Fruit fly (Drosophila melanogaster): Measurements from ENCODE around the gene CG31904.
A peak's percentile ranks its signal among the peaks of the same experiment; 100 is the strongest.
"Not testable (repeated sequence)": the region's sequence is repeated elsewhere in the genome, so short reads cannot be mapped to it uniquely, and the experiment has no call there.

Gene CG31904

dm6 chr2L:7741437-7741836 is 2.8 kb upstream of the CG31904 start, which contains the start of gene Acp1:
Acp1 (minus strand) TSS chr2L:7741537.
- TF ChIP-seq noc (tag; optimal IDR thresholded peaks at IDR 0.05), result no peak

DNA sequence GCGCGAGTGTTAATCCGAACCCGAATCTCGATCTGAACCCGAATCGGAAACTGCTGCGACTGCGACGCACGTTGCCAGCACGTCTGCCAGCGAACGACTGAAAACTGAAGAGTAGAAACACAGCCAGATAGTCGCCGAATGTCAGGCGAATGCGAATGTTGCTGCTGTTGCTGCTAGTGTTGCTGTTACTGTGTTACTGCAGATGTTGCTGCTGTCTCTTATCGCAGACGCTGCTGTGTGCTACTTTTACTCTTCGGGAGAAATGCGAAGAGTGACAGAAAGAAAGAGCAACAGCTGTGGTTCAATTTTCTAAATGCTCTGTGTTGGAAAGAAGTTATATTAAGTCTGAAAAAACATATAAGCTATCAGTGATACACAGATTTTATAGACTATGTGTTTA is 6.0 kb downstream of the CG31904 start, which contains the start of gene CG13796:
CG13796 (minus strand) TSS at position 101 of the 400 bp plus-strand sequence.
- TF ChIP-seq noc (tag; optimal IDR thresholded peaks at IDR 0.05), result not testable (repeated sequence)

DNA sequence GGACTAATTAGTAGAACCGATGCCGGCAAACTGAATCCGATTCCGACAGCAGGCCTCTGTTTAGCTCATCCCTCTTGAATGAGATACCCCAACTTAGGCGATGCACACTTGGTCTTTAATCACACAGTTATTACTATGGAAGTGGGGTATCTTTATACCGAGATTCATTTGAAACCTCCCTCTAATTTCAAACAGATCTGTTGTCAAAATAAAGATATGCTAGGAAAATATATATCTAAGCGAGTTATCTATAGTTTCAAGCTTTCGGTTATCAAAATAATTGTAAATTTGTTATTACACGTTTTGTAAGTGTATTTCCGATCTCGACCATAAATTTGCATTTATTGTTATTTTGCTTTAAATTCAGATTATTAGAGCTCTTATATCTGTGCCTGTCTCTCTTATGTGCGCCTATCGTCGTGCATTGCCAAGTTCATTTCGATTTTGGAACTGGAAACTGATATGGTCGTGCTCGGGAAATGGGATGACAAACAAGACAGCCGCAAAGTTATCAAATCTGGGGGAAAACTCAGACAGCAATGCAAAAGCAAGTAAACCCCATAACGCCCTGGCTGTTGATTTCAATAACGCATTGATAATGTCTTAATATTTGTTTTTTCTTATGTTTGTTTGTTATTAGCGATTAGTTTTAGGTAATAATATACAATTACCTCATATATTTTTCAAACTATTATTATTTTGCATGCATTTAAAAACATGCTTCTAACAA is 12.2 kb downstream of the CG31904 start, which contains the start of gene CG13795:
CG13795 (minus strand) TSS at position 31 of the 730 bp plus-strand sequence.
- TF ChIP-seq noc (tag; optimal IDR thresholded peaks at IDR 0.05), result peak; percentile 55

dm6 chr2L:7722723-7723122 is 15.9 kb downstream of the CG31904 start, which contains the start of gene CG13794:
CG13794 (minus strand) TSS chr2L:7722823.
- no peak for TF ChIP-seq noc (tag; optimal IDR thresholded peaks at IDR 0.05)

dm6 chr2L:7722102-7722501 is 16.5 kb downstream of the CG31904 start:
- no peak for TF ChIP-seq noc (tag; optimal IDR thresholded peaks at IDR 0.05)

- TF ChIP-seq noc (tag; optimal IDR thresholded peaks at IDR 0.05), result no peak
Observed at dm6 chr2L:7719387-7719786, 19.2 kb downstream of the CG31904 start, which contains the start of gene CG13793. CG13793 (minus strand) TSS chr2L:7719487.

dm6 chr2L:7716545-7716944 is 22.1 kb downstream of the CG31904 start, which contains the start of gene CG33296:
CG33296 (minus strand) TSS chr2L:7716645.
- TF ChIP-seq noc (tag; optimal IDR thresholded peaks at IDR 0.05), result no peak

DNA sequence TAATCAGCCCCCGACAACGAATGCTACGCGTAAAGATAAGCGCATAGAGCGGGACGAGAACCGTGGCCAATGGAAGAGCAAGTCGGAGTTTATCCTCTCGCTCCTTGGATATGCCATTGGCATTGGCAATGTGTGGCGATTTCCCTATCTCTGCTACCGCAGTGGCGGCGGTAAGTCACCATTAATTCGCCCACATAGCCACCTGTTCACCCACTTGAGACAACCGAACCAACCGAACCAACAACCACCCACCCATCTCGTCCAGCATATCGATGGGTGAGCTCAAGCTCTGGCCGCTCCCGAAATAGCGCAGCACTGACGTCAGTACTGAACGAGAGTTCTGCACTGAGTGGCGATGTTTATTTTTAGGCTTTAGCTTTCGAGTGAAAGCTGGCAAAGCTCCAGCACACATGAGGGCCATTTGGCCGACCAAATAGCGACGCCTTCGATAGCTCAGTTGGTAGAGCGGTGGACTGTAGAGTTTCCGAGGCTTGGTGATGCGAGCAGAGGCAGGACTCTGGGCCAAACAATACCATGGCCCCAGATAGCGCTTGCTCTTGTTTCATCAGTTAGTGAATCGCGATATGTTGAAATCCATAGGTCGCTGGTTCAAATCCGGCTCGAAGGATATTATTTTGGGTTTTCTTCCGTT is 27.4 kb downstream of the CG31904 start:
- no peak for TF ChIP-seq noc (tag; optimal IDR thresholded peaks at IDR 0.05)

dm6 chr2L:7710580-7710979 is 28.0 kb downstream of the CG31904 start, which contains the start of gene Ntl:
Ntl (plus strand) TSS chr2L:7710880.
- no peak for TF ChIP-seq noc (tag; optimal IDR thresholded peaks at IDR 0.05)

- TF ChIP-seq noc (tag; optimal IDR thresholded peaks at IDR 0.05), result peak; percentile 55
Observed at dm6 chr2L:7703534-7703933, 35.1 kb downstream of the CG31904 start.

DNA sequence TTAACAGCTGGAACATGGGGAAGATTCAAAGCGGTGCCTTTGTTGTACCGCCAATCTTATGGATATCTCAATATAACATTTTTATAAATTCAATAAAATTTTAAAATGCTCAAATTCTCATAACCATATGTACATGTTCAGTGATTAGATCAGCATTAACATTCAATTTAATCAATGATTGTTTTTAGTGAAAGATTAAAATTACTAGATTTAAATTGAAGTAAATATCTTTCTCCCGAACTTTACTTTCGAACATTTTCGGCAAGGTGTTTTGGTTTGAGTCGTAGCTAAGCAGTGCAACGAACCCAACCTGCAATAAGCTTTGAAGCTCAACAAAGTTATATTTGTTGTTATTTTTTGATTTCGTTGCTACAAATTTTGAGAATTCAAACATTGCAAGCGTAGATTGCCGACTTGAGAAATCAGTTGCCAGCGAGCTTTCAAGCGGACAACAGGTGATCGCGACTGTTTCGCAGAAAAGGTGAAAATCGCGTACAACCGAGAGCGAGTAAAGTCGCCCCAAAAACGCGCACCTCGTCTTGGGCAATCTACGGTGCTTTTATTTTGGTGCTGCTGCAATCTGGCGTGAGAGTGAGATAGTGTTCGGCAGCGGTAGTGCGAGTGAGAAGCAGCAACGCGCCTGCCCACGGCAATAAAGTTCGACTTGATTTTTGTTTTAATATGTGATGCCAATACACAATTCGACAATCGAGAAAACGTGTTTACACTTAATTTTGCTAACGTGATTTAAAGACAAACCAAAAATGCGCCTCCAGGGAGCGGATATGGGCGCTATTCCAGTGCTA is 36.0 kb downstream of the CG31904 start, which contains the start of gene Tep3:
Tep3 (plus strand) TSS at position 423 of the 806 bp plus-strand sequence.
- TF ChIP-seq noc (tag; optimal IDR thresholded peaks at IDR 0.05), result no peak

- TF ChIP-seq noc (tag; optimal IDR thresholded peaks at IDR 0.05), result peak; percentile 2
Observed at dm6 chr2L:7701417-7701816, 37.2 kb downstream of the CG31904 start, which contains the start of gene Tep2. Tep2 (minus strand) TSS chr2L:7701601.

- TF ChIP-seq noc (tag; optimal IDR thresholded peaks at IDR 0.05), result no peak
Observed at dm6 chr2L:7692583-7693080, 46.0 kb downstream of the CG31904 start, which contains the start of the genes CG7025 and CG43235. CG7025 (minus strand) TSS chr2L:7692683. CG43235 (plus strand) TSS chr2L:7693030.

- TF ChIP-seq noc (tag; optimal IDR thresholded peaks at IDR 0.05), result no peak
Observed at dm6 chr2L:7690961-7691360, 47.6 kb downstream of the CG31904 start, which contains the start of gene CG18585. CG18585 (minus strand) TSS chr2L:7691061.

- no peak for TF ChIP-seq noc (tag; optimal IDR thresholded peaks at IDR 0.05)
Observed at dm6 chr2L:7690449-7690848, 48.2 kb downstream of the CG31904 start.

Data from whole organism, larva.